Fruit fly (Drosophila melanogaster) whole organism: ENCODE data around the gene PolE1.

Experiments used
- CG8478 ChIP-seq: fragments of >200 bp; optimal IDR thresholded peaks from 2 replicates; lab custom pipeline; 2018; ENCODE audit warnings: inconsistent platforms
- Dll ChIP-seq: fragments of >200 bp; optimal IDR thresholded peaks from 2 replicates; lab custom pipeline; 2017
- EcR ChIP-seq, 2 experiments: fragments of >200 bp; optimal IDR thresholded peaks; 2 replicates each; lab custom pipeline; 2017; ENCODE audit warnings: missing biosample characterization in 2 of 2, missing genetic modification characterization in 2 of 2, missing genetic modification reagents in 2 of 2
- pan ChIP-seq: fragments of >200 bp; optimal IDR thresholded peaks from 2 replicates; lab custom pipeline; 2017
- psq ChIP-seq: fragments of >200 bp; optimal IDR thresholded peaks from 2 replicates; lab custom pipeline; 2017
- usp ChIP-seq: fragments of >200 bp; optimal IDR thresholded peaks from 2 replicates; lab custom pipeline; 2017; ENCODE audit warnings: missing biosample characterization, missing genetic modification characterization, mixed read lengths

The PolE1 gene

DNA sequence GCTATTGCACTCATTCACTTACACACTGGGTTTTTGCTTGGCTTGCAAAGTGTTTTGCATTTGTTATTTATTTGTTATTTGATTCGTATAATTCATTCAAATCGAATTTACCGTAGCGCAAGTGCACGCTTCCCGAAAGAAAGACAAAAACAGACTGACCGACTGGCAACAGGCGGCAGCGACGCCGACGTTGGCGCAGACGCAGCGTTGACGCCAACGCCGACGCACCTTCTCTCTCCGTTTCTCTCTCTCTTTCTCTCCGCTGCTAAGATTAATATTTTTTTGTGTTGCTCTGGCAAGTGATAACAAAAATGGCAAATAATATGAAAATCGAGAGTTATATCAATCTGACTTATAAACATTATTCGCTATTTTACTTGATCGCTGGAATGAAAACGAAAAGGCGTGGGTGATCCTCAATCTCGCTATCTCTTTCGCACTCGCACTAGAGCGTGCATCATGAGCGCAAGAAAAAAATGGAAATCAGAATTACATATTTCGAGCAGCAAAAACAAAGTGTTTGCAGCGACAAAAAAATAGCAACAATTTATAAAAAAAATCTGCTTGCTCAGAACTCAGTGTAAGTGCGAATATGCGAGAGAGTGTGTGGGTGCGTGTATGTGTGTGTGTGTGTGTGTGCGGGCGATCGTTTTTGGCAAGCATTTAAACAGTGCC, 1.8 kb upstream of the PolE1 start, which contains the start of gene pnt:
pnt (minus strand) TSS at position 161 of the 675 bp plus-strand sequence.
- TF ChIP-seq Dll (peak; percentile 31), EcR (GFP tag; optimal IDR thresholded peaks at IDR 0.05; lab: Kevin White, UChicago) (no peak)

DNA sequence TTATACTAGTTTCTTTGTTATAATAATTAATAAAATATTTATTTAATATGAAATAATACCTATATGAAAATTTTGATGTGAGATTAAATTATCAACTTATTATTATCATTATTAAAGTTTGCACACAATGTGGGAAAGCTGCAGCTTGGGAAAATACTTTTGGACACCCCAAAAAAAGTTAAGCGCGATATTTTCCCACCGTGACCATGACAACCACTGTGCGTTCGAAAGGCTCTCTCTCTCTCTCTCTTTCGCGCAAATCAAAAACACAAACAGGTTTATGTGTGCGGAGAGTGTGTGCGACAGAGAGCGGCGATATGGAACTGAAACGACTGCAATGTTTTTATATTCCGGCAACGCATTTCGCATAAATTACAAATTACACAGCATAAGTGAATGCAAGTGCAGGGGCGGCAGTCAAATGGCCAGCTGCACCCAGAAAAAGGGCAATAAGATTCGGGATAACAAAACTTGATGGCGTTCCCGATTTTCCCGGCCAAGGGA, 983 bp upstream of the PolE1 start:
- TF ChIP-seq EcR (GFP tag; optimal IDR thresholded peaks at IDR 0.05; lab: Kevin White, UChicago) (no peak), Dll (no peak), usp (GFP tag; lab: Kevin White, UChicago) (no peak), psq (no peak), pan (no peak), CG8478 (lab: Kevin White, UChicago) (no peak)

dm6 chr3R:23355829-23356738, 8.2 kb downstream of the PolE1 start, which contains the start of the genes ATPsynCF6 and Sec13:
TSS of gene ATPsynCF6 (minus strand) at chr3R:23356064.
TSS of gene Sec13 (plus strand) at chr3R:23356278.
- TF ChIP-seq CG8478 (lab: Kevin White, UChicago) (no peak), pan (no peak), psq (no peak), Dll (no peak), usp (GFP tag; lab: Kevin White, UChicago) (no peak), EcR (GFP tag; optimal IDR thresholded peaks at IDR 0.05; lab: Kevin White, UChicago) (no peak)

dm6 chr3R:23356920-23357386, 9.0 kb downstream of the PolE1 start:
- peak; percentile 86 for TF ChIP-seq pan
- no peak for TF ChIP-seq Dll

DNA sequence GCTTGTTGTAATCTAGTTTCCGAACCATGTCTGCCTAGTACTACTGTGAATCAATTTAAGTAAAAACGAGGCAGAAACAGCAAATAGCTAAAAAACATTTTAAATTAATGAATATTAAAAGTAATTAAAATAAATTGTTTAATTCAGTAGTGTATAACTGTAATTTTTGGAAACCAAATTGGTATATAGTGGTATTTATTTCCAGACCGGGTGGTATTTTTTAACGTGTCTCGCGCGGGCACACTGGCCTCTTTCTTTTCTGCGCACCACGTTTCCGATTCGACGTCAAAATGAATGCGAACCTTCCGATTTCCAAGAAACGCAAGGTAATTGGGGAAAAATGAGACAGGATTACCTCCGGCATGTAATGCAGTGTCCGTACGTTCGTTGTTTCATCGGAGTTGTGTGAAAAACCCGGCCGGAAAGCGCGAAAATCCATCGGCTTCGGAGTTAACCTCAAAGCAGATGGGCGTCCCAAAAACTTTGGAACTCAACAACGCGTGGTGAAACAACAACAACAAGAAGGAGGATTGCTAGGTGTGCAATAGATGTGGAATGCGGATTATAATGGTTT, 10.7 kb downstream of the PolE1 start, which contains the start of gene RpS3:
RpS3 (plus strand) TSS at position 248 of the 574 bp plus-strand sequence.
- TF ChIP-seq CG8478 (lab: Kevin White, UChicago): no peak
- TF ChIP-seq pan: no peak
- no peak for TF ChIP-seq Dll
- TF ChIP-seq EcR (GFP tag; optimal IDR thresholded peaks at IDR 0.05; lab: Kevin White, UChicago): no peak
- TF ChIP-seq psq: no peak
- no peak for TF ChIP-seq usp (GFP tag; lab: Kevin White, UChicago)

DNA sequence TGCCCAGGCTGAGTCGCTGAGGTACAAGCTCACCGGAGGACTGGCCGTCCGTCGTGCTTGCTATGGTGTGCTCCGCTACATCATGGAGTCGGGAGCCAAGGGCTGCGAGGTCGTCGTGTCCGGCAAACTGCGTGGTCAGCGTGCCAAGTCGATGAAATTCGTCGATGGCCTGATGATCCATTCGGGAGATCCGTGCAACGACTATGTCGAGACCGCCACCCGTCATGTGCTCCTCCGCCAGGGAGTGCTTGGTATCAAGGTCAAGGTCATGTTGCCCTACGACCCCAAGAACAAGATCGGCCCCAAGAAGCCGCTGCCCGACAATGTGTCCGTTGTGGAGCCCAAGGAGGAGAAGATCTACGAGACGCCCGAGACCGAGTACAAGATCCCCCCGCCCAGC, 11.5 kb downstream of the PolE1 start:
- TF ChIP-seq EcR (GFP tag; optimal IDR thresholded peaks at IDR 0.05; lab: Kevin White, UChicago): no peak
- TF ChIP-seq CG8478 (lab: Kevin White, UChicago): no peak
- no peak for TF ChIP-seq usp (GFP tag; lab: Kevin White, UChicago)
- TF ChIP-seq Dll: no peak
- no peak for TF ChIP-seq psq
- no peak for TF ChIP-seq pan

DNA sequence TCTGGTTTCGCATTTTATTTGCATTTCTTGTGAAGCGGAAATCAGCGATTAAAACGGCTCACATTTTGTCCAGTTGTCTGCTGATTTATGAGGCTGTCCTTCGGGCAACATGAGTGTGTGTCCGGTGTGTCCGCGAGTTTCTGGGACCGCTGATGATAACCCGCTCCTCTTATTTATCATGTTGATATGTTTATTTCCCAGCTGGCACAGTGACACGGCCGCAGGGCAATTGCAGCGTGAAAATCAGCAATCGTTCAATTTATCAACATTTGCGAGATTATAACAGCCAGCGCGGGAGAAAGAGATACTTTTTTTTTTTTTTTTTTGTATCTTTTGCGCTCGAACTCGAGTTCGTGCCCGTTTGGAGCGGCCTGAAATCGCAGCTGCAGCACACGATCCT, 12.4 kb downstream of the PolE1 start:
- TF ChIP-seq Dll: no peak
- TF ChIP-seq psq: no peak

- TF ChIP-seq pan (peak; percentile 91), Dll (no peak), psq (no peak), EcR (GFP tag; optimal IDR thresholded peaks at IDR 0.05; lab: Kevin White, UChicago) (no peak)
Observed at dm6 chr3R:23363515-23364124, 15.7 kb downstream of the PolE1 start, which contains the start of gene CG4408. TSS of gene CG4408 (minus strand) at chr3R:23363574.

DNA sequence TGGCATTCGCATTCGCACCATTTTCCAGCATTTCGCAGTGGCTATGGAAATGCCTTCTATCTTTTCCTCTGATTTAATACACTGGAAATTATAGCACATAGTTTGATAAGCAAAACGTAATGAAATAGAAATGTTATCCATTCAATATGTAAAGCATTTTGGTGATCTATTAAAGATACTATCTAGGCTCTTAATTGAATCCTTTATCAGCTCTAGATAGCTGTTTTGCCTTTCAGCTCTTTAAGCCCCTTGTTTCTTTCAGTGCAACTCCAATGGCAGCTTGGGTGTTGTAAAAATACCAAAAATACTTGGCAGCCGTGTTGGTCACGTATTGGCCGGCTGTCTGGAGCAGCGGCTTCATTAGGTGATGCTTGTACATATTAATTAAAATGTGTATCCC, 17.1 kb downstream of the PolE1 start:
- TF ChIP-seq CG8478 (lab: Kevin White, UChicago): no peak
- no peak for TF ChIP-seq Dll
- TF ChIP-seq pan: no peak
- TF ChIP-seq EcR (GFP tag; optimal IDR thresholded peaks at IDR 0.05; lab: Kevin White, UChicago): no peak

- no peak for TF ChIP-seq usp (GFP tag; lab: Kevin White, UChicago)
- no peak for TF ChIP-seq CG8478 (lab: Kevin White, UChicago)
- no peak for TF ChIP-seq EcR (GFP tag; optimal IDR thresholded peaks at IDR 0.05; lab: Kevin White, UChicago)
Observed at dm6 chr3R:23367540-23367939, 19.6 kb downstream of the PolE1 start.

DNA sequence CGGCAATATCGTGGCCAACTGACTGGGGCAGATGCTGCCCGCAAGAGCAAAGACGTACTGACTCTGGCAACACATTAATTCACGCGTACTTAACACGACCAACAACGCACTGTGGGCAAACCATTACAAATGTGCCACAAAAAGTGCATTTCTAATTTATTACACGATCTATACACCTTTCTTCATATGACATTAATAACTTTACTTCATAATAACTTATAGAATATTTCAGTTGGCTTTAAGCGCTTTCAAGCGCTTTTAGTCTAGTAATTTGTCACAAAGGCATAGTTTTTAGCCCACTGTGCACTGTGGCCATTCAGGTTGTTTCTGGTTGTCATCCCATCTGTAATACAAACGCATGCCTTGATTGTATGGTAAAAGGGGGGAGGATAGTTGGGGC, 20.3 kb downstream of the PolE1 start:
- no peak for TF ChIP-seq EcR (GFP tag; optimal IDR thresholded peaks at IDR 0.05; lab: Kevin White, UChicago)
- TF ChIP-seq psq: no peak
- no peak for TF ChIP-seq usp (GFP tag; lab: Kevin White, UChicago)
- TF ChIP-seq Dll: no peak
- no peak for TF ChIP-seq pan
- no peak for TF ChIP-seq CG8478 (lab: Kevin White, UChicago)

DNA sequence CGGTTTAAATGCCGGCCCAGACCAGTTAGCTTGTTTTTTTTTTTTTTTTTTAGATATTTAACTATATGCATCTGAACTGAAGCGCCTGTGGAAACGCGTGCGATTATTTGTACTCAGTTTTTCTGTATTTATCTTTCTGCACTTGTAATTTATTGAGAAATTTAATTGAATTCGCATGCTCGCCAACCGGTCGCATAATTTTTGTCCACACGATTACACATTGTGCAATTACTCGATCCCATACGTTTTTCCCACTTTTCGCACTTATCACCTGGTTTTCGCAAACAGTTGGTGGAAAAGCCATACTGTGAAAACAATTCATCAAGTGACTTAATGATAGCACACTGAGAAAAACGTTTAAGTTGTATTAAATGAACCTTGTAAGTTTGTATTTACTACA, 24.7 kb downstream of the PolE1 start, which contains the start of gene CG42827:
CG42827 (plus strand) TSS at position 301 of the 400 bp plus-strand sequence.
- TF ChIP-seq usp (GFP tag; lab: Kevin White, UChicago): no peak
- no peak for TF ChIP-seq psq
- TF ChIP-seq pan: no peak
- TF ChIP-seq EcR (GFP tag; optimal IDR thresholded peaks at IDR 0.05; lab: Kevin White, UChicago): no peak
- no peak for TF ChIP-seq CG8478 (lab: Kevin White, UChicago)
- no peak for TF ChIP-seq Dll
